Worm (Caenorhabditis elegans) whole organism, mixed stage, embryonic: Measurements from ENCODE around the gene vab-9.

Experiments
- M03D4.4 ChIP-seq: sonication (generic microtip); optimal IDR thresholded peaks from 2 replicates; lab custom pipeline; 2017; ENCODE audit warnings: mild to moderate bottlenecking, missing genetic modification characterization, missing compliant biosample characterization
- elt-3 ChIP-seq: fragments of 150-350 bp; optimal IDR thresholded peaks from 2 replicates; lab custom pipeline; 2014; ENCODE audit warnings: missing biosample characterization, missing genetic modification characterization
- lin-13 ChIP-seq: fragments of 150-350 bp; optimal IDR thresholded peaks from 2 replicates; lab custom pipeline; 2014; ENCODE audit warnings: missing biosample characterization, missing genetic modification characterization
- lsy-2 ChIP-seq: fragments of 150-350 bp; optimal IDR thresholded peaks from 2 replicates; lab custom pipeline; 2014; ENCODE audit warnings: missing biosample characterization, missing genetic modification characterization
- mab-5 ChIP-seq: fragments of 150-350 bp; optimal IDR thresholded peaks from 2 replicates; lab custom pipeline; 2014; ENCODE audit warnings: missing biosample characterization, missing genetic modification characterization
- mls-2 ChIP-seq: sonication (generic microtip); optimal IDR thresholded peaks from 2 replicates; lab custom pipeline; 2016; ENCODE audit warnings: mild to moderate bottlenecking, missing genetic modification characterization, moderate library complexity, missing compliant biosample characterization
- nhr-12 ChIP-seq: fragments of 150-350 bp; optimal IDR thresholded peaks from 2 replicates; lab custom pipeline; 2014; ENCODE audit warnings: missing biosample characterization, missing genetic modification characterization
- nhr-237 ChIP-seq: fragments of 150-350 bp; optimal IDR thresholded peaks from 2 replicates; lab custom pipeline; 2014; ENCODE audit warnings: missing biosample characterization, missing genetic modification characterization
- nhr-28 ChIP-seq: fragments of 150-350 bp; optimal IDR thresholded peaks from 2 replicates; lab custom pipeline; 2014; ENCODE audit warnings: missing biosample characterization, missing genetic modification characterization
- pha-4 ChIP-seq: fragments of 150-350 bp; optimal IDR thresholded peaks from 2 replicates; lab custom pipeline; 2018; ENCODE audit warnings: missing biosample characterization, missing genetic modification reagents, missing genetic modification characterization
- snpc-4 ChIP-seq: fragments of 150-350 bp; optimal IDR thresholded peaks from 2 replicates; lab custom pipeline; 2014; ENCODE audit warnings: missing biosample characterization, missing genetic modification characterization
- unc-39 ChIP-seq: fragments of 150-350 bp; optimal IDR thresholded peaks from 2 replicates; lab custom pipeline; 2014; ENCODE audit warnings: missing biosample characterization, missing genetic modification characterization
- ztf-11 ChIP-seq: fragments of 150-350 bp; optimal IDR thresholded peaks from 2 replicates; lab custom pipeline; 2014; ENCODE audit warnings: missing biosample characterization, missing genetic modification characterization

DNA sequence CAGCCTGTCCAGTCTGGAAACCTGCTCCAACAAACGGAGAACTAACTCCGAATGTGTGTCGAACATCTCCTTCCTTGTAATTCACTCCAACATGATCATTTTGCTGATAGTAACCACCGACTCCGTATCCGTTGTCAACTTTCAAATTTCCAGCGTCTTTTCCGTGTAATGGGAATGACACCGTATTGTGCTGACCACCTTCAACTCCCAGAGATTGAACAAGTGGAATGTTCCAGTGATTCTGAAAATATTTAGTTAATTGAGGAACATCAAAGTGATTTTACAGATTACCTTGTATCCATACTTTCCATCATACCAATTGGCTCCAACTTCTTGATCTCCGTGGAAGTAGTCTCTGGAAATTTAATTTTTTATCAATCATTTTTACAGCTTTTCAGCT lies 9.6 kb downstream of the vab-9 start:
- TF ChIP-seq nhr-28 (tag; lab: Kevin White, UChicago) (no peak), pha-4 (no peak), nhr-237 (tag; lab: Kevin White, UChicago) (no peak), ztf-11 (tag; lab: Kevin White, UChicago) (no peak), snpc-4 (tag; lab: Kevin White, UChicago) (no peak), lsy-2 (tag; lab: Kevin White, UChicago) (no peak), M03D4.4 (no peak), nhr-12 (tag; lab: Kevin White, UChicago) (no peak), mab-5 (tag; lab: Kevin White, UChicago) (no peak), unc-39 (tag; lab: Kevin White, UChicago) (no peak), mls-2 (tag; lab: Kevin White, UChicago) (no peak), elt-3 (tag; lab: Kevin White, UChicago) (no peak), lin-13 (tag; lab: Kevin White, UChicago) (no peak)
